Fruit fly (Drosophila melanogaster) whole organism: ENCODE measurements around the gene CG34280.

Experiments
- CG8478 ChIP-seq: fragments of >200 bp; optimal IDR thresholded peaks from 2 replicates; lab custom pipeline; 2018; ENCODE audit warnings: inconsistent platforms
- pan ChIP-seq: fragments of >200 bp; optimal IDR thresholded peaks from 2 replicates; lab custom pipeline; 2017
- psq ChIP-seq: fragments of >200 bp; optimal IDR thresholded peaks from 2 replicates; lab custom pipeline; 2017
- usp ChIP-seq: fragments of >200 bp; optimal IDR thresholded peaks from 2 replicates; lab custom pipeline; 2017; ENCODE audit warnings: missing biosample characterization, missing genetic modification characterization, mixed read lengths

dm6 chr3R:17417167-17417566, 13.6 kb upstream of the CG34280 start, which contains the start of gene CG33333:
- TF ChIP-seq psq (no peak), usp (no peak), pan (no peak), CG8478 (no peak)
